Worm (Caenorhabditis elegans): ENCODE data around the gene sre-20.

ce11 chrV:12796908-12797490 lies 12.2 kb upstream of the sre-20 start:
- TF ChIP-seq egl-27 (tag; optimal IDR thresholded peaks at IDR 0.05) (no peak), nhr-12 (tag; optimal IDR thresholded peaks at IDR 0.05) (no peak), fkh-10 (GFP tag; optimal IDR thresholded peaks at IDR 0.05) (no peak), sptf-1 (tag; optimal IDR thresholded peaks at IDR 0.05) (no peak), lin-15B (tag; optimal IDR thresholded peaks at IDR 0.05) (no peak), sox-4 (tag; optimal IDR thresholded peaks at IDR 0.05) (no peak), lin-39 (tag; optimal IDR thresholded peaks at IDR 0.05) (no peak), nhr-11 (tag; optimal IDR thresholded peaks at IDR 0.05) (no peak), dsc-1 (tag; optimal IDR thresholded peaks at IDR 0.05) (no peak), nhr-237 (tag; optimal IDR thresholded peaks at IDR 0.05) (no peak), snpc-4 (tag; optimal IDR thresholded peaks at IDR 0.05) (no peak), skn-1 (tag; optimal IDR thresholded peaks at IDR 0.05) (no peak)
